Worm (Caenorhabditis elegans) whole organism, L4/young adult: ENCODE data around the gene T21C12.8.

ENCODE experiments used
- W03F9.2 ChIP-seq: fragments of 150-350 bp; optimal IDR thresholded peaks from 2 replicates; lab custom pipeline; 2014; ENCODE audit warnings: missing biosample characterization, missing genetic modification characterization
- him-1 ChIP-seq: sonication (generic microtip); optimal IDR thresholded peaks from 2 replicates; lab custom pipeline; 2016; ENCODE audit warnings: missing genotype, missing genetic modification reagents, missing genetic modification characterization, missing compliant biosample characterization

- TF ChIP-seq him-1 (tag; lab: Kevin White, UChicago) (no peak), W03F9.2 (tag; lab: Kevin White, UChicago) (no peak)
Observed at ce11 chrIII:10538757-10539213, 14.0 kb downstream of the T21C12.8 start, which contains the start of gene nlp-68.
